Fruit fly (Drosophila melanogaster) whole organism, wandering third instar larva: ENCODE measurements around the gene CG3655.

Source experiments
- Abd-B ChIP-seq: fragments of >200 bp; optimal IDR thresholded peaks from 2 replicates; lab custom pipeline; 2017; ENCODE audit warnings: missing biosample characterization, missing genetic modification characterization
- CG32264 ChIP-seq: fragments of 200-800 bp; sonication (Bioruptor generic); optimal IDR thresholded peaks from 2 replicates; lab custom pipeline; 2016; ENCODE audit warnings: missing biosample characterization, missing genetic modification characterization
- CG9705 ChIP-seq: fragments of 200-800 bp; sonication (Bioruptor generic); optimal IDR thresholded peaks from 2 replicates; lab custom pipeline; 2018; ENCODE audit warnings: missing biosample characterization, mild to moderate bottlenecking, missing genetic modification characterization
- CrebA ChIP-seq: fragments of 200-800 bp; sonication (Bioruptor generic); optimal IDR thresholded peaks from 2 replicates; lab custom pipeline; 2016; ENCODE audit warnings: missing biosample characterization, mild to moderate bottlenecking, missing genetic modification characterization, borderline replicate concordance
- Dfd ChIP-seq: fragments of >200 bp; optimal IDR thresholded peaks from 2 replicates; lab custom pipeline; 2017; ENCODE audit warnings: missing biosample characterization, missing genetic modification characterization
- Dif ChIP-seq: fragments of 200-275, 200-300 bp; sonication (Bioruptor generic); optimal IDR thresholded peaks from 2 replicates; lab custom pipeline; 2018; ENCODE audit warnings: missing biosample characterization, missing genetic modification characterization; ENCODE audit not compliant: partially characterized antibody
- GATAd ChIP-seq: sonication (Bioruptor generic); optimal IDR thresholded peaks from 2 replicates; lab custom pipeline; 2016; ENCODE audit warnings: missing biosample characterization, missing genetic modification characterization
- HLH106 ChIP-seq: fragments of 200-800 bp; optimal IDR thresholded peaks from 3 replicates; lab custom pipeline; 2019; ENCODE audit warnings: missing biosample characterization, mild to moderate bottlenecking, missing genetic modification characterization, moderate library complexity
- Hnf4 ChIP-seq: fragments of 200-800 bp; sonication (Bioruptor generic); optimal IDR thresholded peaks from 2 replicates; lab custom pipeline; 2016; ENCODE audit warnings: missing biosample characterization, mild to moderate bottlenecking, missing genetic modification characterization
- Hr78 ChIP-seq: fragments of >200 bp; optimal IDR thresholded peaks from 2 replicates; lab custom pipeline; 2017; ENCODE audit warnings: missing biosample characterization, missing genetic modification characterization
- Hr83 ChIP-seq: fragments of 200-300 bp; sonication (Bioruptor generic); optimal IDR thresholded peaks from 2 replicates; lab custom pipeline; 2016; ENCODE audit warnings: missing biosample characterization, mild to moderate bottlenecking, missing genetic modification characterization, moderate library complexity; ENCODE audit not compliant: poor library complexity, severe bottlenecking
- Jra ChIP-seq: sonication (Bioruptor generic); optimal IDR thresholded peaks from 2 replicates; lab custom pipeline; 2016; ENCODE audit warnings: missing biosample characterization, missing genetic modification characterization
- Mio ChIP-seq: sonication (Bioruptor generic); optimal IDR thresholded peaks from 2 replicates; lab custom pipeline; 2016; ENCODE audit warnings: missing biosample characterization, missing genetic modification characterization
- Myc ChIP-seq: fragments of >200 bp; optimal IDR thresholded peaks from 2 replicates; lab custom pipeline; 2017
- N ChIP-seq: fragments of >200 bp; optimal IDR thresholded peaks from 2 replicates; lab custom pipeline; 2018; ENCODE audit warnings: missing biosample characterization, missing external identifiers, missing genetic modification characterization
- OdsH ChIP-seq: fragments of 200-800 bp; sonication (Bioruptor generic); optimal IDR thresholded peaks from 2 replicates; lab custom pipeline; 2016; ENCODE audit warnings: missing biosample characterization, mild to moderate bottlenecking, missing genetic modification characterization
- Rel ChIP-seq, 2 experiments: fragments of 200-800 bp; sonication (Bioruptor generic) in 1 of 2; optimal IDR thresholded peaks; 2 replicates in 1 of 2; 3 replicates in 1 of 2; lab custom pipeline; 2016 to 2019; ENCODE audit warnings: mild to moderate bottlenecking in 2 of 2, missing biosample characterization in 2 of 2, missing genetic modification characterization in 2 of 2, moderate library complexity in 1 of 2
- Sp1 ChIP-seq: fragments of 200-800 bp; sonication (Bioruptor generic); optimal IDR thresholded peaks from 3 replicates; lab custom pipeline; 2019; ENCODE audit warnings: missing biosample characterization, mild to moderate bottlenecking, missing genetic modification characterization, moderate library complexity
- Vsx2 ChIP-seq: fragments of 200-300, 225-300 bp; sonication (Bioruptor generic); optimal IDR thresholded peaks from 2 replicates; lab custom pipeline; 2018; ENCODE audit warnings: missing biosample characterization, missing genetic modification characterization; ENCODE audit not compliant: partially characterized antibody
- br ChIP-seq: fragments of 200-800 bp; sonication (Bioruptor generic); optimal IDR thresholded peaks from 2 replicates; lab custom pipeline; 2016; ENCODE audit warnings: missing biosample characterization, missing genetic modification characterization
- brk ChIP-seq: fragments of 200-800 bp; sonication (Bioruptor generic); optimal IDR thresholded peaks from 2 replicates; lab custom pipeline; 2016; ENCODE audit warnings: missing biosample characterization, mild to moderate bottlenecking, missing genetic modification characterization
- dl ChIP-seq, 2 experiments: fragments of 175-275, 200-275 bp in 1 of 2; fragments of 200-275 bp in 1 of 2; sonication (Bioruptor generic); optimal IDR thresholded peaks; lab custom pipeline; 2018; ENCODE audit warnings: mild to moderate bottlenecking in 2 of 2, missing biosample characterization in 2 of 2, missing genetic modification characterization in 2 of 2, moderate library complexity in 2 of 2; ENCODE audit not compliant: partially characterized antibody in 2 of 2, insufficient read depth in 1 of 2
- dmrt93B ChIP-seq: fragments of 200-800 bp; sonication (Bioruptor generic); optimal IDR thresholded peaks from 2 replicates; lab custom pipeline; 2018; ENCODE audit warnings: missing biosample characterization, mild to moderate bottlenecking, missing genetic modification characterization
- dsf ChIP-seq: sonication (Bioruptor generic); optimal IDR thresholded peaks from 2 replicates; lab custom pipeline; 2016; ENCODE audit warnings: missing biosample characterization, missing genetic modification characterization, borderline replicate concordance
- ey ChIP-seq: fragments of 200-800 bp; sonication (Bioruptor generic); optimal IDR thresholded peaks from 2 replicates; lab custom pipeline; 2016; ENCODE audit warnings: missing biosample characterization, missing genetic modification characterization
- foxo ChIP-seq, 2 experiments: fragments of 200-800 bp; sonication (Bioruptor generic); optimal IDR thresholded peaks; 2 replicates in 1 of 2; 3 replicates in 1 of 2; lab custom pipeline; 2016 to 2017; ENCODE audit warnings: missing biosample characterization in 2 of 2, missing genetic modification characterization in 2 of 2
- fru ChIP-seq: fragments of 200-800 bp; sonication (Bioruptor generic); optimal IDR thresholded peaks from 3 replicates; lab custom pipeline; 2016; ENCODE audit warnings: missing biosample characterization, mild to moderate bottlenecking, missing genetic modification characterization
- h ChIP-seq: fragments of 200-800 bp; sonication (Bioruptor generic); optimal IDR thresholded peaks from 3 replicates; lab custom pipeline; 2016; ENCODE audit warnings: missing biosample characterization, mild to moderate bottlenecking, missing genetic modification characterization
- jim ChIP-seq: fragments of 175-275, 200-325 bp; sonication (Bioruptor generic); optimal IDR thresholded peaks from 2 replicates; lab custom pipeline; 2016; ENCODE audit warnings: missing biosample characterization, mild to moderate bottlenecking, missing genetic modification characterization
- lola ChIP-seq: fragments of >200 bp; optimal IDR thresholded peaks from 2 replicates; lab custom pipeline; 2017; ENCODE audit warnings: missing biosample characterization, missing genetic modification characterization
- pan ChIP-seq: fragments of >200 bp; optimal IDR thresholded peaks from 2 replicates; lab custom pipeline; 2017
- psq ChIP-seq: fragments of 200-800 bp; sonication (Bioruptor generic); optimal IDR thresholded peaks from 3 replicates; lab custom pipeline; 2017; ENCODE audit warnings: missing biosample characterization, mild to moderate bottlenecking, missing genetic modification characterization, moderate library complexity
- rgr ChIP-seq: fragments of 200-800 bp; sonication (Bioruptor generic); optimal IDR thresholded peaks from 3 replicates; lab custom pipeline; 2016; ENCODE audit warnings: missing biosample characterization, mild to moderate bottlenecking, missing genetic modification characterization
- sage ChIP-seq: fragments of 200-800 bp; sonication (Bioruptor generic); optimal IDR thresholded peaks from 2 replicates; lab custom pipeline; 2016; ENCODE audit warnings: missing biosample characterization, mild to moderate bottlenecking, missing genetic modification characterization
- sv ChIP-seq: fragments of 200-800 bp; sonication (Bioruptor generic); optimal IDR thresholded peaks from 3 replicates; lab custom pipeline; 2016; ENCODE audit warnings: missing biosample characterization, missing genetic modification characterization
- tai ChIP-seq: sonication (Bioruptor generic); optimal IDR thresholded peaks from 2 replicates; lab custom pipeline; 2016; ENCODE audit warnings: missing biosample characterization, missing genetic modification characterization
- usp ChIP-seq: fragments of >200 bp; optimal IDR thresholded peaks from 2 replicates; lab custom pipeline; 2017; ENCODE audit warnings: missing biosample characterization, missing genetic modification characterization
- woc ChIP-seq: sonication (Bioruptor generic); optimal IDR thresholded peaks from 2 replicates; lab custom pipeline; 2016; ENCODE audit warnings: missing biosample characterization, mild to moderate bottlenecking, missing genetic modification characterization

The CG3655 gene

dm6 chrX:1135006-1135376 is 295 bp upstream of the CG3655 start:
- TF ChIP-seq CrebA (GFP tag; lab: Kevin White, UChicago) = no peak
- peak; percentile 26 for TF ChIP-seq rgr (GFP tag; lab: Kevin White, UChicago)
- peak; percentile 38 for TF ChIP-seq HLH106
- peak; percentile 25 for TF ChIP-seq fru (GFP tag; lab: Kevin White, UChicago)
- no peak for TF ChIP-seq Dfd (GFP tag; lab: Kevin White, UChicago)
- TF ChIP-seq sv = no peak
- TF ChIP-seq Rel (GFP tag; optimal IDR thresholded peaks at IDR 0.05; lab: Kevin White, UChicago) = no peak
- TF ChIP-seq Rel (tag; optimal IDR thresholded peaks at IDR 0.05; lab: Kevin White, UChicago) = no peak
- TF ChIP-seq GATAd = no peak
- peak; percentile 89 for TF ChIP-seq woc (GFP tag; lab: Kevin White, UChicago)
- TF ChIP-seq h (GFP tag; lab: Kevin White, UChicago) = peak; percentile 63
- peak; percentile 2 for TF ChIP-seq Dif (GFP tag; lab: Kevin White, UChicago)
- peak; percentile 93 for TF ChIP-seq Myc (lab: Kevin White, UChicago)
- TF ChIP-seq Hr83 = no peak
- TF ChIP-seq lola (GFP tag; lab: Kevin White, UChicago) = no peak
- peak in 1 of 2 experiments; percentile 32 for TF ChIP-seq foxo (GFP tag; optimal IDR thresholded peaks at IDR 0.05; lab: Kevin White, UChicago)
- no peak for TF ChIP-seq OdsH (GFP tag; lab: Kevin White, UChicago)
- TF ChIP-seq pan (lab: Kevin White, UChicago) = no peak
- TF ChIP-seq Vsx2 = peak; percentile 20

- TF ChIP-seq sv (peak; percentile 32), GATAd (no peak), Dif (GFP tag; lab: Kevin White, UChicago) (no peak), Mio (GFP tag; lab: Kevin White, UChicago) (peak; percentile 26), Hnf4 (GFP tag; lab: Kevin White, UChicago) (peak; percentile 82), h (GFP tag; lab: Kevin White, UChicago) (peak; percentile 87), Rel (GFP tag; optimal IDR thresholded peaks at IDR 0.05; lab: Kevin White, UChicago) (peak; percentile 43), Rel (tag; optimal IDR thresholded peaks at IDR 0.05; lab: Kevin White, UChicago) (peak; percentile 26), CG32264 (GFP tag; lab: Kevin White, UChicago) (no peak), dl (GFP tag; optimal IDR thresholded peaks at IDR 0.05; lab: Kevin White, UChicago; ENCODE audit: insufficient read depth in 1 of 2, partially characterized antibody in 2 of 2) (no peak), HLH106 (peak; percentile 86), fru (GFP tag; lab: Kevin White, UChicago) (peak; percentile 84), Vsx2 (no peak), dsf (GFP tag; lab: Kevin White, UChicago) (no peak), woc (GFP tag; lab: Kevin White, UChicago) (peak; percentile 12), CrebA (GFP tag; lab: Kevin White, UChicago) (peak; percentile 40), Dfd (GFP tag; lab: Kevin White, UChicago) (no peak), dmrt93B (GFP tag; lab: Kevin White, UChicago) (peak; percentile 78), Sp1 (GFP tag; lab: Kevin White, UChicago) (peak; percentile 86), psq (GFP tag; lab: Kevin White, UChicago) (peak; percentile 67), Jra (GFP tag; lab: Kevin White, UChicago) (peak; percentile 22), lola (GFP tag; lab: Kevin White, UChicago) (no peak), br (GFP tag; lab: Kevin White, UChicago) (peak; percentile 84), N (no peak), Hr83 (no peak), pan (lab: Kevin White, UChicago) (no peak), CG9705 (GFP tag; lab: Kevin White, UChicago) (peak; percentile 11), jim (GFP tag; lab: Kevin White, UChicago) (no peak), tai (GFP tag; lab: Kevin White, UChicago) (peak; percentile 65), foxo (GFP tag; optimal IDR thresholded peaks at IDR 0.05; lab: Kevin White, UChicago) (peak in 1 of 2 experiments; percentile 89), rgr (GFP tag; lab: Kevin White, UChicago) (peak; percentile 86), Hr78 (GFP tag; lab: Kevin White, UChicago) (no peak), sage (GFP tag; lab: Kevin White, UChicago) (peak; percentile 78), ey (GFP tag; lab: Kevin White, UChicago) (peak; percentile 90), brk (GFP tag; lab: Kevin White, UChicago) (peak; percentile 38), usp (no peak), OdsH (GFP tag; lab: Kevin White, UChicago) (peak; percentile 84), Abd-B (GFP tag; lab: Kevin White, UChicago) (no peak), Myc (lab: Kevin White, UChicago) (no peak)
- TF ChIP-seq, all 38 proteins: peak for 22
Observed at dm6 chrX:1129575-1130281, 5.0 kb downstream of the CG3655 start.
